Worm (Caenorhabditis elegans) whole organism, L4/young adult: ENCODE data around the gene ptp-1.

Source experiments
- W03F9.2 ChIP-seq: fragments of 150-350 bp; optimal IDR thresholded peaks from 2 replicates; lab custom pipeline; 2014; ENCODE audit warnings: missing biosample characterization, missing genetic modification characterization

ptp-1 gene

ce11 chrIII:3657479-3657878, 67.0 kb downstream of the ptp-1 start, which contains the start of gene C46F11.5:
C46F11.5 (minus strand) TSS chrIII:3657606.
- no peak for TF ChIP-seq W03F9.2
